Worm (Caenorhabditis elegans): ENCODE measurements around the gene F42A10.7.

Gene F42A10.7

ce11 chrIII:6144390-6144962, 34.0 kb downstream of the F42A10.7 start:
- TF ChIP-seq lin-38 (GFP tag; IDR thresholded peaks at IDR 0.05), result no peak
- TF ChIP-seq Y5F2A.4 (GFP tag; optimal IDR thresholded peaks at IDR 0.05), result no peak
- peak in 1 of 2 experiments; percentile 26 for TF ChIP-seq lsy-2 (tag; optimal IDR thresholded peaks at IDR 0.05)
- peak; percentile 56 for TF ChIP-seq nhr-28 (tag; optimal IDR thresholded peaks at IDR 0.05)
- TF ChIP-seq lim-7 (GFP tag; IDR thresholded peaks at IDR 0.05), result no peak
- peak; percentile 80 for TF ChIP-seq hlh-30 (tag; optimal IDR thresholded peaks at IDR 0.05; ENCODE audit: insufficient read depth)
- no peak for TF ChIP-seq aly-2 (tag; optimal IDR thresholded peaks at IDR 0.05)
- peak in 1 of 2 experiments; percentile 78 for TF ChIP-seq unc-62 (GFP tag; optimal IDR thresholded peaks at IDR 0.05 in 1 of 2)
- no peak for TF ChIP-seq unc-62 (tag; optimal IDR thresholded peaks at IDR 0.05)
- TF ChIP-seq snpc-1.2 (GFP tag; IDR thresholded peaks at IDR 0.05), result no peak
- no peak for TF ChIP-seq pqm-1 (tag; optimal IDR thresholded peaks at IDR 0.05)
- peak; percentile 60 for TF ChIP-seq cey-2 (tag; optimal IDR thresholded peaks at IDR 0.05; ENCODE audit: borderline replicate concordance, insufficient read depth)
- TF ChIP-seq nhr-111 (GFP tag; optimal IDR thresholded peaks at IDR 0.05), result no peak
- no peak for TF ChIP-seq fkh-10 (GFP tag; optimal IDR thresholded peaks at IDR 0.05)
- TF ChIP-seq ceh-20 (GFP tag; IDR thresholded peaks at IDR 0.05), result no peak
- peak; percentile 60 for TF ChIP-seq nhr-48 (tag; optimal IDR thresholded peaks at IDR 0.05)
- no peak for TF ChIP-seq daf-12 (tag; optimal IDR thresholded peaks at IDR 0.05)
- peak in 1 of 2 experiments; percentile 73 for TF ChIP-seq mdl-1 (tag; optimal IDR thresholded peaks at IDR 0.05)
- no peak for TF ChIP-seq egl-43 (GFP tag; IDR thresholded peaks at IDR 0.05)
- TF ChIP-seq hlh-11 (tag; optimal IDR thresholded peaks at IDR 0.05), result peak; percentile 22
- no peak for TF ChIP-seq lir-3 (tag; optimal IDR thresholded peaks at IDR 0.05)
- peak; percentile 81 for TF ChIP-seq nhr-11 (tag; optimal IDR thresholded peaks at IDR 0.05)
- TF ChIP-seq saeg-2 (GFP tag; IDR thresholded peaks at IDR 0.05), result no peak
- no peak for TF ChIP-seq lin-1 (GFP tag; IDR thresholded peaks at IDR 0.05)

- TF ChIP-seq lsy-2 (tag; optimal IDR thresholded peaks at IDR 0.05), result peak in 1 of 2 experiments; percentile 33
- peak; percentile 37; the same call in 1 of the 2 replicates for TF ChIP-seq ceh-20 (GFP tag; IDR thresholded peaks at IDR 0.05)
- no peak for TF ChIP-seq T26A8.4 (GFP tag; IDR thresholded peaks at IDR 0.05)
- TF ChIP-seq F44E2.7 (GFP tag; IDR thresholded peaks at IDR 0.05), result no peak
- 0 out of 2 replicates have a peak, but pooled peaks have one; percentile 10 for TF ChIP-seq pha-4 (GFP tag; IDR thresholded peaks at IDR 0.05)
- TF ChIP-seq pha-4 (tag; optimal IDR thresholded peaks at IDR 0.05), result no peak
- TF ChIP-seq aha-1 (tag), result peak; percentile 99
- peak; percentile 48 for TF ChIP-seq fkh-10 (GFP tag; optimal IDR thresholded peaks at IDR 0.05)
- peak in 1 of 2 experiments; percentile 2 for TF ChIP-seq unc-62 (GFP tag; optimal IDR thresholded peaks at IDR 0.05 in 1 of 2)
- TF ChIP-seq unc-62 (tag; optimal IDR thresholded peaks at IDR 0.05), result no peak
These were observed 37.0 kb downstream of the F42A10.7 start for ce11 chrIII:6141532-6141931.

DNA sequence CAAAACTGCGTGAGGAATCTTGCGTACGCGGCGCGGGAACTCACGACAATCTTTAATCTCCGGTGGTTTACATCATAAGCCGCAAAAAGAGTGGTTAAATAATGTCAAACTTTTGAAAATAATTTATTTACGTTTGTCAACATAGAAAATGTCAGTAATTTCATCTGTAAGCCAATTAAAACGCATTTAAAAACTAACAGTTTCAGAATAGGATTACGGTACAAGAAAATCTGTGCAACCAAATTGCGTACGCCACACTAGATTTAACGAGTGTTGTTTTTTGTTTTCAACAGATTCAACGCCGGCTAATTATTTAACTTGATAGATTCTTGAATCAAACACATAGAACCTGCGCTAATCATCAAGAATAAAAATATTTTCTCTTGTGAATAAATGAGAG, 37.7 kb downstream of the F42A10.7 start:
- TF ChIP-seq T20F7.1 (GFP tag; optimal IDR thresholded peaks at IDR 0.05) (no peak), F10B5.3 (tag; optimal IDR thresholded peaks at IDR 0.05) (no peak)

ce11 chrIII:6139932-6140612, 38.4 kb downstream of the F42A10.7 start:
- TF ChIP-seq egl-43 (GFP tag; IDR thresholded peaks at IDR 0.05) (0 out of 2 replicates have a peak, but pooled peaks have one; percentile 45), dmd-6 (GFP tag; IDR thresholded peaks at IDR 0.05) (0 out of 2 replicates have a peak, but pooled peaks have one; percentile 6), fos-1 (tag; optimal IDR thresholded peaks at IDR 0.05) (no peak), hlh-30 (tag; optimal IDR thresholded peaks at IDR 0.05; ENCODE audit: insufficient read depth) (peak; percentile 46), fkh-10 (GFP tag; optimal IDR thresholded peaks at IDR 0.05) (peak; percentile 16), Y48G9A.11 (GFP tag; IDR thresholded peaks at IDR 0.05) (no peak), ces-1 (GFP tag; optimal IDR thresholded peaks at IDR 0.05) (peak; percentile 8), aha-1 (tag) (peak; percentile 66), arid-1 (GFP tag; conservative IDR thresholded peaks at IDR 0.05) (no peak), rbr-2 (tag; optimal IDR thresholded peaks at IDR 0.05) (peak; percentile 39), nhr-6 (tag; optimal IDR thresholded peaks at IDR 0.05) (no peak), hmg-1.1 (GFP tag; IDR thresholded peaks at IDR 0.05) (peak; percentile 60; the same call in 1 of the 2 replicates), ctbp-1 (GFP tag; IDR thresholded peaks at IDR 0.05) (no peak; the same call in 1 of the 2 replicates), mes-2 (tag; optimal IDR thresholded peaks at IDR 0.05; ENCODE audit: poor library complexity, severe bottlenecking) (peak; percentile 28), mxl-3 (GFP tag; optimal IDR thresholded peaks at IDR 0.05) (no peak), hlh-11 (tag; optimal IDR thresholded peaks at IDR 0.05) (peak; percentile 8), lsy-2 (tag; optimal IDR thresholded peaks at IDR 0.05) (peak in 1 of 2 experiments; percentile 11), lin-15B (tag; optimal IDR thresholded peaks at IDR 0.05) (no peak), mep-1 (tag; optimal IDR thresholded peaks at IDR 0.05) (peak; percentile 7)
